Fruit fly (Drosophila melanogaster): Measurements from ENCODE around the gene CG12590.
A peak's percentile ranks its signal among the peaks of the same experiment; 100 is the strongest.

CG12590 gene

dm6 chr3R:5112409-5112808, 47.0 kb upstream of the CG12590 start (continued):
- TF ChIP-seq Hr39 (GFP tag; optimal IDR thresholded peaks at IDR 0.05) (peak; percentile 22), CG11294 (GFP tag; IDR thresholded peaks at IDR 0.05) (no peak), CG6276 (GFP tag; optimal IDR thresholded peaks at IDR 0.05) (no peak), CG6808 (GFP tag; optimal IDR thresholded peaks at IDR 0.05) (no peak), Hr38 (GFP tag; optimal IDR thresholded peaks at IDR 0.05) (no peak), topi (GFP tag; optimal IDR thresholded peaks at IDR 0.05) (peak; percentile 19), Ets96B (tag; optimal IDR thresholded peaks at IDR 0.05) (peak; percentile 60), CG8119 (GFP tag; IDR thresholded peaks at IDR 0.05) (no peak; the same call in 2 of the 3 replicates), CG10631 (GFP tag; optimal IDR thresholded peaks at IDR 0.05) (peak; percentile 49), Gug (GFP tag; IDR thresholded peaks at IDR 0.05) (no peak), CG11762 (GFP tag; optimal IDR thresholded peaks at IDR 0.05; ENCODE audit: insufficient read depth) (peak; percentile 35), ss (GFP tag; optimal IDR thresholded peaks at IDR 0.05) (peak in 1 of 2 experiments; percentile 0), lz (GFP tag; optimal IDR thresholded peaks at IDR 0.05) (no peak), net (GFP tag; optimal IDR thresholded peaks at IDR 0.05) (no peak)

dm6 chr3R:5112814-5113486, 46.5 kb upstream of the CG12590 start:
- peak; percentile 97 for TF ChIP-seq salr (GFP tag; optimal IDR thresholded peaks at IDR 0.05)
- peak; percentile 88 for TF ChIP-seq cyc (GFP tag; optimal IDR thresholded peaks at IDR 0.05)
- peak; percentile 98 for TF ChIP-seq Ets96B (tag; optimal IDR thresholded peaks at IDR 0.05)
- TF ChIP-seq Lpt (GFP tag; optimal IDR thresholded peaks at IDR 0.05): peak; percentile 98
- peak; percentile 98 for TF ChIP-seq CG10669 (GFP tag; optimal IDR thresholded peaks at IDR 0.05)
- peak; percentile 70 for TF ChIP-seq Ets21C (GFP tag; optimal IDR thresholded peaks at IDR 0.05)
- peak; percentile 97 for TF ChIP-seq achi (GFP tag; optimal IDR thresholded peaks at IDR 0.05)
- peak; percentile 98 for TF ChIP-seq dac (GFP tag; optimal IDR thresholded peaks at IDR 0.05)
- TF ChIP-seq Eip93F (GFP tag; optimal IDR thresholded peaks at IDR 0.05): no peak
- TF ChIP-seq CG9139 (GFP tag; optimal IDR thresholded peaks at IDR 0.05): peak; percentile 92
- TF ChIP-seq CG10631 (GFP tag; optimal IDR thresholded peaks at IDR 0.05): peak; percentile 97
- peak; percentile 99 for TF ChIP-seq CG32006 (GFP tag; optimal IDR thresholded peaks at IDR 0.05)
- peak; percentile 95 for TF ChIP-seq CG11294 (GFP tag; IDR thresholded peaks at IDR 0.05)
- peak; percentile 98 for TF ChIP-seq CG6163 (GFP tag; IDR thresholded peaks at IDR 0.05)
- TF ChIP-seq acj6 (GFP tag; optimal IDR thresholded peaks at IDR 0.05): peak; percentile 94
- TF ChIP-seq CG34406 (GFP tag; optimal IDR thresholded peaks at IDR 0.05): peak; percentile 88
- peak; percentile 85 for TF ChIP-seq Hr39 (GFP tag; optimal IDR thresholded peaks at IDR 0.05)
- TF ChIP-seq Hr38 (GFP tag; optimal IDR thresholded peaks at IDR 0.05): peak; percentile 85
- peak; percentile 90 for TF ChIP-seq fkh (GFP tag; optimal IDR thresholded peaks at IDR 0.05)
- peak; percentile 99 for TF ChIP-seq CG8119 (GFP tag; IDR thresholded peaks at IDR 0.05)
- peak; percentile 99 for TF ChIP-seq Hr4 (GFP tag; optimal IDR thresholded peaks at IDR 0.05)
- peak; percentile 94 for TF ChIP-seq CG16779 (tag; optimal IDR thresholded peaks at IDR 0.05)
- peak; percentile 98 for TF ChIP-seq CG3919 (GFP tag; optimal IDR thresholded peaks at IDR 0.05)
- peak; percentile 90 for TF ChIP-seq lz (GFP tag; optimal IDR thresholded peaks at IDR 0.05)
- peak; percentile 98 for TF ChIP-seq Gug (GFP tag; IDR thresholded peaks at IDR 0.05)
- peak; percentile 74 for TF ChIP-seq CG6854 (GFP tag; optimal IDR thresholded peaks at IDR 0.05)
- peak; percentile 97 for TF ChIP-seq CG3032 (tag; optimal IDR thresholded peaks at IDR 0.05)
- TF ChIP-seq Blimp-1 (GFP tag; optimal IDR thresholded peaks at IDR 0.05): peak; percentile 46
- TF ChIP-seq topi (GFP tag; optimal IDR thresholded peaks at IDR 0.05): peak; percentile 88
- TF ChIP-seq CG6808 (GFP tag; optimal IDR thresholded peaks at IDR 0.05): peak; percentile 95
- peak; percentile 94 for TF ChIP-seq OdsH (GFP tag; optimal IDR thresholded peaks at IDR 0.05)
- TF ChIP-seq CG1621 (tag; optimal IDR thresholded peaks at IDR 0.05): peak; percentile 97
- peak; percentile 84 for TF ChIP-seq fd85E (GFP tag; optimal IDR thresholded peaks at IDR 0.05)
- TF ChIP-seq CG15336 (GFP tag; IDR thresholded peaks at IDR 0.05): peak; percentile 98
- TF ChIP-seq CG11902 (GFP tag; optimal IDR thresholded peaks at IDR 0.05): peak; percentile 73
- TF ChIP-seq Smox (GFP tag; optimal IDR thresholded peaks at IDR 0.05): peak; percentile 84
- TF ChIP-seq CG6792 (GFP tag; optimal IDR thresholded peaks at IDR 0.05): peak; percentile 92
- TF ChIP-seq Eip75B (GFP tag; optimal IDR thresholded peaks at IDR 0.05): peak; percentile 96
- TF ChIP-seq Sox14 (GFP tag; optimal IDR thresholded peaks at IDR 0.05): peak; percentile 98
- TF ChIP-seq Met (GFP tag; optimal IDR thresholded peaks at IDR 0.05): peak; percentile 89
- TF ChIP-seq spab (GFP tag; optimal IDR thresholded peaks at IDR 0.05): peak; percentile 96
- TF ChIP-seq CG31627 (GFP tag; optimal IDR thresholded peaks at IDR 0.05): peak; percentile 88
- TF ChIP-seq svp (GFP tag): peak; percentile 93
- TF ChIP-seq CG6276 (GFP tag; optimal IDR thresholded peaks at IDR 0.05): peak; percentile 98

All from whole organism, prepupa.